Worm (Caenorhabditis elegans) whole organism, mixed stage, embryonic: Measurements from ENCODE around the gene rgs-9.

Experiments
- M03D4.4 ChIP-seq: sonication (generic microtip); optimal IDR thresholded peaks from 2 replicates; lab custom pipeline; 2017; ENCODE audit warnings: mild to moderate bottlenecking, missing genetic modification characterization, missing compliant biosample characterization
- elt-1 ChIP-seq: sonication (generic microtip); optimal IDR thresholded peaks from 2 replicates; lab custom pipeline; 2017; ENCODE audit warnings: missing genetic modification characterization, mild to moderate bottlenecking, missing compliant biosample characterization, antibody characterized with exemption, moderate library complexity, borderline replicate concordance; ENCODE audit not compliant: insufficient read depth
- nhr-12 ChIP-seq: fragments of 150-350 bp; optimal IDR thresholded peaks from 2 replicates; lab custom pipeline; 2014; ENCODE audit warnings: missing biosample characterization, missing genetic modification characterization
- nhr-237 ChIP-seq: fragments of 150-350 bp; optimal IDR thresholded peaks from 2 replicates; lab custom pipeline; 2014; ENCODE audit warnings: missing biosample characterization, missing genetic modification characterization
- pha-4 ChIP-seq: fragments of 150-350 bp; optimal IDR thresholded peaks from 2 replicates; lab custom pipeline; 2018; ENCODE audit warnings: missing biosample characterization, missing genetic modification reagents, missing genetic modification characterization
- snpc-4 ChIP-seq: fragments of 150-350 bp; optimal IDR thresholded peaks from 2 replicates; lab custom pipeline; 2014; ENCODE audit warnings: missing biosample characterization, missing genetic modification characterization
- tbx-8 ChIP-seq: fragments of 200-800 bp; sonication (Bioruptor generic); optimal IDR thresholded peaks from 2 replicates; lab custom pipeline; 2018; ENCODE audit warnings: mild to moderate bottlenecking, missing genetic modification characterization, moderate library complexity, missing compliant biosample characterization

DNA sequence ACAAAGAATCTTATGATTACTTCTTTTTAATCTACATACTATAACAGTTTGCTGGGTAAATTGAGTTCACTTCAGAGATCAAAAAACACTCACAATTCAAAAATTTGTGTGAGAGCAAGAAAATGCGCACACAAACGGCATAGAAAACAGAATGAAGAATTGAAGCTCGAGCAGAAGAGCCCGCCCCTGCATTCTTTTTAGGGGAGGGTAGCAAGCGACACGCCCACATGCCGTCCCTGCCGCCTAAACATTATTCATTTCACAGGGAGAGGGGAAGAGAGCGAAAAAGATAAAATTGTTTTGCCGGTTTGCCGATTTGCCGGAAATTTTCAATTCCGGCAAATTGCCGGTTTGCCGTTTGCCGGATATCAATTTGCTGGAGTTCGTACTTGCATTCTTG is 5.7 kb upstream of the rgs-9 start:
- TF ChIP-seq pha-4: no peak
- no peak for TF ChIP-seq elt-1 (tag; lab: Kevin White, UChicago)
- no peak for TF ChIP-seq nhr-12 (tag; lab: Kevin White, UChicago)
- no peak for TF ChIP-seq snpc-4
- TF ChIP-seq tbx-8: no peak
- peak; percentile 70 for TF ChIP-seq nhr-237 (tag; lab: Kevin White, UChicago)
- no peak for TF ChIP-seq M03D4.4 (tag; lab: Kevin White, UChicago)
